Fruit fly (Drosophila melanogaster) whole organism, embryonic: ENCODE measurements around the gene sll.

Experiments used
- Atf3 ChIP-seq: fragments of 200-800 bp; sonication (Bioruptor generic); optimal IDR thresholded peaks from 3 replicates; lab custom pipeline; 2016; ENCODE audit warnings: missing biosample characterization, missing genetic modification characterization
- BEAF-32 ChIP-seq: fragments of 200-800 bp; sonication (Bioruptor generic); optimal IDR thresholded peaks from 3 replicates; lab custom pipeline; 2017; ENCODE audit warnings: missing biosample characterization, missing genetic modification characterization, mild to moderate bottlenecking, moderate library complexity, missing genetic modification reagents
- CG10321 ChIP-seq: fragments of 200-800 bp; sonication (Bioruptor generic); IDR thresholded peaks from 2 replicates; pipeline ENCODE4 v1.3.6; 2022; ENCODE audit warnings: missing biosample characterization, missing genetic modification characterization
- CG10431 ChIP-seq: fragments of 200-800 bp; sonication (Bioruptor generic); optimal IDR thresholded peaks from 3 replicates; lab custom pipeline; 2018; ENCODE audit warnings: missing biosample characterization, mild to moderate bottlenecking, missing genetic modification characterization
- CG10979 ChIP-seq: fragments of 200-800 bp; sonication (Bioruptor generic); optimal IDR thresholded peaks from 2 replicates; lab custom pipeline; 2018; ENCODE audit warnings: missing biosample characterization, mild to moderate bottlenecking, missing genetic modification characterization, moderate library complexity
- CG11093 ChIP-seq: fragments of 200-800 bp; sonication (Bioruptor generic); IDR thresholded peaks from 3 replicates; pipeline ENCODE4 v1.3.6; 2022; ENCODE audit warnings: missing biosample characterization, missing genetic modification characterization
- CG11695 ChIP-seq: fragments of 200-800 bp; sonication (Bioruptor generic); IDR thresholded peaks from 3 replicates; pipeline ENCODE4 v1.3.6; 2022; ENCODE audit warnings: missing biosample characterization, missing genetic modification characterization
- CG13424 ChIP-seq: fragments of 200-800 bp; sonication (Bioruptor generic); optimal IDR thresholded peaks from 2 replicates; lab custom pipeline; 2019; ENCODE audit warnings: missing biosample characterization, mild to moderate bottlenecking, missing genetic modification characterization, moderate library complexity
- CG17829 ChIP-seq: fragments of 200-800 bp; optimal IDR thresholded peaks from 2 replicates; lab custom pipeline; 2019; ENCODE audit warnings: missing biosample characterization, mild to moderate bottlenecking, missing genetic modification characterization, moderate library complexity
- CG18262 ChIP-seq: fragments of 200-800 bp; optimal IDR thresholded peaks from 3 replicates; lab custom pipeline; 2019; ENCODE audit warnings: missing biosample characterization, mild to moderate bottlenecking, missing genetic modification characterization, moderate library complexity
- CG1832 ChIP-seq: fragments of 200-800 bp; sonication (Bioruptor generic); optimal IDR thresholded peaks from 2 replicates; lab custom pipeline; 2017; ENCODE audit warnings: missing biosample characterization, mild to moderate bottlenecking, missing genetic modification characterization, inconsistent platforms
- CG32532 ChIP-seq: fragments of 200-800 bp; sonication (Bioruptor generic); IDR thresholded peaks from 2 replicates; pipeline ENCODE4 v1.3.6; 2022; ENCODE audit warnings: missing biosample characterization, missing genetic modification characterization
- CG33213 ChIP-seq: fragments of 200-800 bp; sonication (Bioruptor generic); optimal IDR thresholded peaks from 3 replicates; lab custom pipeline; 2016; ENCODE audit warnings: missing biosample characterization, missing genetic modification characterization
- CG7271 ChIP-seq: fragments of 200-800 bp; sonication (Bioruptor generic); optimal IDR thresholded peaks from 2 replicates; lab custom pipeline; 2018; ENCODE audit warnings: missing biosample characterization, mild to moderate bottlenecking, missing genetic modification characterization, moderate library complexity
- CG7745 ChIP-seq: fragments of 200-800 bp; sonication (Bioruptor generic); optimal IDR thresholded peaks from 2 replicates; lab custom pipeline; 2018; ENCODE audit warnings: missing biosample characterization, mild to moderate bottlenecking, missing genetic modification characterization, moderate library complexity
- CG8290 ChIP-seq, 3 experiments: fragments of 200-800 bp; sonication (Bioruptor generic); optimal IDR thresholded peaks; 2 replicates each; lab custom pipeline; 2016 to 2019; ENCODE audit warnings: missing biosample characterization in 3 of 3, missing genetic modification characterization in 3 of 3, mild to moderate bottlenecking in 2 of 3, moderate library complexity in 1 of 3
- CG8388 ChIP-seq: fragments of 200-800 bp; sonication (Bioruptor generic); optimal IDR thresholded peaks from 2 replicates; lab custom pipeline; 2019; ENCODE audit warnings: missing biosample characterization, mild to moderate bottlenecking, missing genetic modification characterization, moderate library complexity
- CG9817 ChIP-seq: fragments of 200-800 bp; sonication (Bioruptor generic); optimal IDR thresholded peaks from 2 replicates; lab custom pipeline; 2018; ENCODE audit warnings: missing biosample characterization, mild to moderate bottlenecking, missing genetic modification characterization, moderate library complexity
- CkIIα-i1 ChIP-seq: fragments of 200-800 bp; sonication (Bioruptor generic); IDR thresholded peaks from 2 replicates; pipeline ENCODE4 v1.3.6; 2022; ENCODE audit warnings: missing biosample characterization, missing genetic modification characterization
- Doc2 ChIP-seq: fragments of 200-800 bp; sonication (Bioruptor generic); IDR thresholded peaks from 2 replicates; pipeline ENCODE4 v1.3.6; 2022; ENCODE audit warnings: missing biosample characterization, missing genetic modification characterization
- HLH3B ChIP-seq: fragments of 200-800 bp; sonication (Bioruptor generic); IDR thresholded peaks from 2 replicates; pipeline ENCODE4 v1.3.6; 2022; ENCODE audit warnings: missing biosample characterization, missing genetic modification characterization
- Hsf ChIP-seq: fragments of 200-800 bp; sonication (Bioruptor generic); optimal IDR thresholded peaks from 3 replicates; lab custom pipeline; 2016; ENCODE audit warnings: missing biosample characterization, missing genetic modification characterization
- NFAT ChIP-seq: fragments of 200-800 bp; sonication (Bioruptor generic); IDR thresholded peaks from 2 replicates; pipeline ENCODE4 v1.3.6; 2022; ENCODE audit warnings: missing biosample characterization, missing genetic modification characterization
- Rfx ChIP-seq: fragments of 200-800 bp; sonication (Bioruptor generic); IDR thresholded peaks from 2 replicates; pipeline ENCODE4 v1.3.6; 2022; ENCODE audit warnings: missing biosample characterization, missing genetic modification characterization
- Spps ChIP-seq: fragments of 200-800 bp; sonication (Bioruptor generic); optimal IDR thresholded peaks from 2 replicates; lab custom pipeline; 2018; ENCODE audit warnings: missing biosample characterization, mild to moderate bottlenecking, missing genetic modification characterization
- Trl ChIP-seq, 3 experiments: fragments of >200 bp in 2 of 3; fragments of 200-800 bp in 1 of 3; sonication (Bioruptor generic) in 1 of 3; optimal IDR thresholded peaks; 2 replicates in 1 of 3; 3 replicates in 2 of 3; lab custom pipeline; 2016 to 2017; ENCODE audit warnings: missing biosample characterization in 1 of 3, missing genetic modification characterization in 1 of 3
- ap ChIP-seq: fragments of 200-800 bp; sonication (Bioruptor generic); IDR thresholded peaks from 2 replicates; pipeline ENCODE4 v1.3.6; 2022; ENCODE audit warnings: missing biosample characterization, missing genetic modification characterization
- bowl ChIP-seq: fragments of 200-800 bp; sonication (Bioruptor generic); IDR thresholded peaks from 2 replicates; pipeline ENCODE4 v1.3.6; 2022; ENCODE audit warnings: missing biosample characterization, missing genetic modification characterization
- caup ChIP-seq: fragments of 200-800 bp; sonication (Bioruptor generic); optimal IDR thresholded peaks from 3 replicates; lab custom pipeline; 2017; ENCODE audit warnings: missing biosample characterization, mild to moderate bottlenecking, missing genetic modification characterization, moderate library complexity; ENCODE audit not compliant: severe bottlenecking
- crc ChIP-seq: fragments of 200-800 bp; sonication (Bioruptor generic); optimal IDR thresholded peaks from 2 replicates; lab custom pipeline; 2016; ENCODE audit warnings: missing biosample characterization, missing genetic modification characterization
- ewg ChIP-seq: fragments of 200-800 bp; sonication (Bioruptor generic); optimal IDR thresholded peaks from 3 replicates; lab custom pipeline; 2017; ENCODE audit warnings: mild to moderate bottlenecking, missing biosample characterization, missing genetic modification reagents, missing genetic modification characterization
- fu2 ChIP-seq: fragments of 200-800 bp; sonication (Bioruptor generic); optimal IDR thresholded peaks from 2 replicates; lab custom pipeline; 2016; ENCODE audit warnings: missing biosample characterization, missing genetic modification characterization
- gem ChIP-seq: fragments of 200-800 bp; sonication (Bioruptor generic); optimal IDR thresholded peaks from 2 replicates; lab custom pipeline; 2019; ENCODE audit warnings: missing biosample characterization, mild to moderate bottlenecking, missing genetic modification characterization, moderate library complexity
- hb ChIP-seq: fragments of 200-800 bp; sonication (Bioruptor generic); IDR thresholded peaks from 3 replicates; pipeline ENCODE4 v1.3.6; 2022; ENCODE audit warnings: missing biosample characterization, missing genetic modification characterization; ENCODE audit not compliant: partially characterized antibody
- hkb ChIP-seq, 2 experiments: fragments of 200-800 bp in 1 of 2; fragments of >200 bp in 1 of 2; sonication (Bioruptor generic) in 1 of 2; IDR thresholded peaks in 1 of 2; optimal IDR thresholded peaks in 1 of 2; 2 replicates each; pipeline versions ENCODE4 v1.3.6 to Lab custom; 2017 to 2022; ENCODE audit warnings: missing biosample characterization in 1 of 2, missing genetic modification characterization in 1 of 2
- kay ChIP-seq: fragments of 200-800 bp; sonication (Bioruptor generic); optimal IDR thresholded peaks from 2 replicates; lab custom pipeline; 2016; ENCODE audit warnings: missing biosample characterization, missing genetic modification characterization
- lmd ChIP-seq: fragments of 200-800 bp; sonication (Bioruptor generic); IDR thresholded peaks from 2 replicates; pipeline ENCODE4 v1.3.6; 2022; ENCODE audit warnings: missing biosample characterization, missing genetic modification characterization
- mam ChIP-seq: fragments of 200-800 bp; sonication (Bioruptor generic); optimal IDR thresholded peaks from 3 replicates; lab custom pipeline; 2016; ENCODE audit warnings: missing biosample characterization, missing genetic modification characterization
- nau ChIP-seq: fragments of 200-800 bp; sonication (Bioruptor generic); optimal IDR thresholded peaks from 3 replicates; lab custom pipeline; 2017; ENCODE audit warnings: missing biosample characterization, mild to moderate bottlenecking, missing genetic modification characterization, missing genetic modification reagents
- nerfin-1 ChIP-seq: fragments of 200-800 bp; sonication (Bioruptor generic); optimal IDR thresholded peaks from 3 replicates; lab custom pipeline; 2019; ENCODE audit warnings: missing biosample characterization, mild to moderate bottlenecking, missing genetic modification characterization, moderate library complexity
- nom ChIP-seq: fragments of 200-800 bp; sonication (Bioruptor generic); optimal IDR thresholded peaks from 2 replicates; lab custom pipeline; 2017; ENCODE audit warnings: missing biosample characterization, missing genetic modification characterization, mild to moderate bottlenecking, moderate library complexity, missing genetic modification reagents
- pan ChIP-seq, 4 experiments: fragments of >200 bp in 3 of 4; fragments of 200-800 bp in 1 of 4; sonication (Bioruptor generic) in 1 of 4; optimal IDR thresholded peaks in 3 of 4; IDR thresholded peaks in 1 of 4; 2 replicates each; pipeline versions ENCODE4 v1.3.6 to Lab custom; 2017 to 2022; ENCODE audit warnings: missing biosample characterization in 2 of 4, missing genetic modification characterization in 2 of 4, mixed read lengths in 1 of 4
- rib ChIP-seq: fragments of 200-800 bp; sonication (Bioruptor generic); IDR thresholded peaks from 2 replicates; pipeline ENCODE4 v1.3.6; 2022; ENCODE audit warnings: missing biosample characterization, missing genetic modification characterization
- salm ChIP-seq: fragments of 200-800 bp; sonication (Bioruptor generic); optimal IDR thresholded peaks from 2 replicates; lab custom pipeline; 2018; ENCODE audit warnings: missing biosample characterization, mild to moderate bottlenecking, missing genetic modification characterization
- ssp ChIP-seq: fragments of 200-800 bp; sonication (Bioruptor generic); IDR thresholded peaks from 2 replicates; pipeline ENCODE4 v1.3.6; 2022; ENCODE audit warnings: missing biosample characterization, missing genetic modification characterization
- stc ChIP-seq: fragments of 200-800 bp; sonication (Bioruptor generic); IDR thresholded peaks from 2 replicates; pipeline ENCODE4 v1.3.6; 2022; ENCODE audit warnings: missing biosample characterization, missing genetic modification characterization
- sug ChIP-seq: fragments of 200-800 bp; optimal IDR thresholded peaks from 2 replicates; lab custom pipeline; 2019; ENCODE audit warnings: missing biosample characterization, mild to moderate bottlenecking, missing genetic modification characterization, moderate library complexity
- twi ChIP-seq: fragments of 200-800 bp; optimal IDR thresholded peaks from 2 replicates; lab custom pipeline; 2019; ENCODE audit warnings: missing biosample characterization, mild to moderate bottlenecking, missing genetic modification characterization, moderate library complexity

The sll gene

DNA sequence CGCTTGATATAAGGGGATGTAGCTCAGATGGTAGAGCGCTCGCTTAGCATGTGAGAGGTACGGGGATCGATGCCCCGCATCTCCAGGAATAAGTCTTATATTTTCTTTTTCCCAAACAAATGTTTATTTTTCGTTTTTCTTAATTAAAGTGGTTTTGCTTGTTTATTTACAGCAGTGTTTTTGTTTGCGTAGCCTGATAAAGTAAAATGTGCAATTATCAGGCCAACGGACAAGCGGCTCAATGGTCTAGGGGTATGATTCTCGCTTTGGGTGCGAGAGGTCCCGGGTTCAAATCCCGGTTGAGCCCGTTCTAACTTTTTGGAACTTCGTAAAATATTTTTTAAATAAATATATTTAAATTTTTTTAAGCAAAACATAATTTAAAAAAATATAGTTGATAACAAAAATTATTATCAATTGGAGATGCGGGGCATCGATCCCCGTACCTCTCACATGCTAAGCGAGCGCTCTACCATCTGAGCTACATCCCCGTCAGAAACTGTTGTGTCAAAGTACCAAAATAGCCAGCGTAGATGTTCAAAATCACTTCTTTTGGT, 13.9 kb downstream of the sll start (continued):
- TF ChIP-seq mam (GFP tag; lab: Kevin White, UChicago) (no peak), pan (optimal IDR thresholded peaks at IDR 0.05; lab: Kevin White, UChicago) (no peak), pan (GFP tag; optimal IDR thresholded peaks at IDR 0.05 in 1 of 2, IDR thresholded peaks at IDR 0.05 in 1 of 2) (no peak), CG1832 (GFP tag; lab: Kevin White, UChicago) (no peak), CG7271 (tag; lab: Kevin White, UChicago) (no peak), gem (peak; percentile 8), ssp (GFP tag; lab: Robert Waterston, UW) (no peak), CkIIα-i1 (GFP tag; lab: Robert Waterston, UW) (no peak), CG10431 (GFP tag; lab: Kevin White, UChicago) (no peak), CG11093 (GFP tag; lab: Robert Waterston, UW) (no peak), stc (peak; percentile 21; the same call in 1 of the 2 replicates), nau (GFP tag; lab: Kevin White, UChicago) (peak; percentile 30), Hsf (GFP tag; lab: Kevin White, UChicago) (no peak), nom (GFP tag; lab: Kevin White, UChicago) (peak; percentile 96), CG9817 (tag; lab: Kevin White, UChicago) (no peak), Rfx (GFP tag; lab: Robert Waterston, UW) (no peak), salm (tag; lab: Kevin White, UChicago) (peak; percentile 65), bowl (no peak), ewg (no peak), CG10321 (GFP tag; lab: Robert Waterston, UW) (no peak), hb (peak; percentile 81; the same call in 2 of the 3 replicates), BEAF-32 (GFP tag; lab: Kevin White, UChicago) (no peak), CG33213 (no peak), nerfin-1 (tag; lab: Kevin White, UChicago) (peak; percentile 29), NFAT (GFP tag; lab: Robert Waterston, UW) (no peak), caup (GFP tag; lab: Kevin White, UChicago) (no peak), sug (tag; lab: Kevin White, UChicago) (no peak), kay (GFP tag; lab: Kevin White, UChicago) (no peak), rib (GFP tag; lab: Robert Waterston, UW) (no peak), Atf3 (no peak), CG18262 (peak; percentile 49), CG11695 (peak; percentile 37; the same call in 1 of the 3 replicates), CG13424 (tag; lab: Kevin White, UChicago) (no peak), fu2 (GFP tag; lab: Kevin White, UChicago) (no peak), CG17829 (peak; percentile 56), CG32532 (GFP tag; lab: Robert Waterston, UW) (no peak), CG8290 (GFP tag; optimal IDR thresholded peaks at IDR 0.05; lab: Kevin White, UChicago) (no peak), CG8290 (tag; optimal IDR thresholded peaks at IDR 0.05; lab: Kevin White, UChicago) (no peak), CG10979 (peak; percentile 31), Spps (tag; lab: Kevin White, UChicago) (peak; percentile 21), lmd (no peak), Doc2 (GFP tag; lab: Robert Waterston, UW) (no peak), ap (GFP tag; lab: Robert Waterston, UW) (no peak), CG8388 (GFP tag; lab: Kevin White, UChicago) (peak; percentile 6), twi (tag; lab: Kevin White, UChicago) (no peak), crc (GFP tag; lab: Kevin White, UChicago) (no peak), hkb (optimal IDR thresholded peaks at IDR 0.05; lab: Kevin White, UChicago) (no peak), hkb (GFP tag; IDR thresholded peaks at IDR 0.05; lab: Robert Waterston, UW) (peak; percentile 31; the same call in 1 of the 2 replicates), HLH3B (GFP tag; lab: Robert Waterston, UW) (no peak), Trl (optimal IDR thresholded peaks at IDR 0.05; lab: Kevin White, UChicago) (no peak), Trl (GFP tag; optimal IDR thresholded peaks at IDR 0.05; lab: Kevin White, UChicago) (no peak), CG7745 (peak; percentile 54)
